Worm (Caenorhabditis elegans): ENCODE results near the gene C25H3.17.

Gene C25H3.17

ce11 chrII:5669580-5669979, at the start of gene C25H3.17:
TSS of gene C25H3.17 (minus strand) at chrII:5669680.
- TF ChIP-seq ceh-82 (tag; optimal IDR thresholded peaks at IDR 0.05): no peak
- no peak for TF ChIP-seq nhr-25 (tag; optimal IDR thresholded peaks at IDR 0.05)
- TF ChIP-seq nhr-237 (tag; optimal IDR thresholded peaks at IDR 0.05): no peak
- no peak for TF ChIP-seq zag-1 (tag; optimal IDR thresholded peaks at IDR 0.05)
- TF ChIP-seq unc-39 (tag; optimal IDR thresholded peaks at IDR 0.05): no peak
- no peak for TF ChIP-seq elt-2 (tag; optimal IDR thresholded peaks at IDR 0.05)
- no peak for TF ChIP-seq lin-39 (tag; optimal IDR thresholded peaks at IDR 0.05)
- TF ChIP-seq ZK546.5 (tag; optimal IDR thresholded peaks at IDR 0.05): no peak
- TF ChIP-seq unc-62 (GFP tag; optimal IDR thresholded peaks at IDR 0.05): no peak
- no peak for TF ChIP-seq ztf-4 (tag; optimal IDR thresholded peaks at IDR 0.05)
- no peak for TF ChIP-seq elt-1 (tag; optimal IDR thresholded peaks at IDR 0.05)
- TF ChIP-seq pqm-1 (tag; optimal IDR thresholded peaks at IDR 0.05): no peak
- no peak for TF ChIP-seq fkh-2 (tag; optimal IDR thresholded peaks at IDR 0.05)
- TF ChIP-seq ceh-16 (tag; optimal IDR thresholded peaks at IDR 0.05): no peak
- TF ChIP-seq aly-2 (tag; optimal IDR thresholded peaks at IDR 0.05): no peak
- no peak for TF ChIP-seq skn-1 (tag; optimal IDR thresholded peaks at IDR 0.05)
- no peak for TF ChIP-seq nhr-23 (tag; optimal IDR thresholded peaks at IDR 0.05)
- TF ChIP-seq ama-1 (optimal IDR thresholded peaks at IDR 0.05): no peak
- TF ChIP-seq nhr-67 (tag; optimal IDR thresholded peaks at IDR 0.05): no peak

ce11 chrII:5717831-5718230, 48.4 kb upstream of the C25H3.17 start, which contains the start of gene zipt-3:
TSS of gene zipt-3 (plus strand) at chrII:5718131.
- TF ChIP-seq nhr-12 (tag; optimal IDR thresholded peaks at IDR 0.05) (no peak), nhr-77 (tag; optimal IDR thresholded peaks at IDR 0.05) (no peak), nhr-76 (tag; optimal IDR thresholded peaks at IDR 0.05) (no peak)

ce11 chrII:5715745-5716357, 46.4 kb upstream of the C25H3.17 start, which contains the start of the genes C18A3.10 and C18A3.3:
TSS of gene C18A3.10 (minus strand) at chrII:5715845.
TSS of gene C18A3.3 (plus strand) at chrII:5716307.
- no peak for TF ChIP-seq nfya-1 (tag; optimal IDR thresholded peaks at IDR 0.05; ENCODE audit: insufficient read depth)
- no peak for TF ChIP-seq mdl-1 (tag; optimal IDR thresholded peaks at IDR 0.05)
- TF ChIP-seq ztf-11 (tag; optimal IDR thresholded peaks at IDR 0.05): no peak
- no peak for TF ChIP-seq tbx-2 (tag; optimal IDR thresholded peaks at IDR 0.05)
- no peak for TF ChIP-seq daf-12 (tag; optimal IDR thresholded peaks at IDR 0.05)
- no peak for TF ChIP-seq skn-1 (tag; optimal IDR thresholded peaks at IDR 0.05)
- TF ChIP-seq unc-39 (tag; optimal IDR thresholded peaks at IDR 0.05): no peak
- TF ChIP-seq nhr-76 (tag; optimal IDR thresholded peaks at IDR 0.05): no peak
- no peak for TF ChIP-seq nhr-67 (tag; optimal IDR thresholded peaks at IDR 0.05)
- no peak for TF ChIP-seq jun-1 (tag; optimal IDR thresholded peaks at IDR 0.05)
- no peak for TF ChIP-seq ceh-82 (tag; optimal IDR thresholded peaks at IDR 0.05)
- no peak for TF ChIP-seq nhr-77 (tag; optimal IDR thresholded peaks at IDR 0.05)
- no peak for TF ChIP-seq egl-27 (tag; optimal IDR thresholded peaks at IDR 0.05)

ce11 chrII:5714807-5715206, 45.3 kb upstream of the C25H3.17 start, which contains the start of the genes tiar-1 and lelo-4:
TSS of gene tiar-1 (minus strand) at chrII:5714823.
TSS of gene lelo-4 (plus strand) at chrII:5714924.
- TF ChIP-seq hmg-11 (tag; optimal IDR thresholded peaks at IDR 0.05) (peak; percentile 47), ceh-82 (tag; optimal IDR thresholded peaks at IDR 0.05) (no peak), lin-15B (tag; optimal IDR thresholded peaks at IDR 0.05) (peak; percentile 86), ZK546.5 (tag; optimal IDR thresholded peaks at IDR 0.05) (peak; percentile 61), unc-62 (GFP tag; optimal IDR thresholded peaks at IDR 0.05) (no peak), jun-1 (tag; optimal IDR thresholded peaks at IDR 0.05) (no peak), egl-27 (tag; optimal IDR thresholded peaks at IDR 0.05) (no peak), ceh-16 (tag; optimal IDR thresholded peaks at IDR 0.05) (no peak), unc-39 (tag; optimal IDR thresholded peaks at IDR 0.05) (no peak), nhr-237 (tag; optimal IDR thresholded peaks at IDR 0.05) (no peak), fkh-10 (GFP tag; optimal IDR thresholded peaks at IDR 0.05) (no peak), daf-12 (tag; optimal IDR thresholded peaks at IDR 0.05) (no peak), lsy-12 (tag; optimal IDR thresholded peaks at IDR 0.05) (no peak), skn-1 (tag; optimal IDR thresholded peaks at IDR 0.05) (peak; percentile 12), pha-4 (tag; optimal IDR thresholded peaks at IDR 0.05) (peak; percentile 78), nhr-23 (tag; optimal IDR thresholded peaks at IDR 0.05) (peak; percentile 66), nhr-25 (tag; optimal IDR thresholded peaks at IDR 0.05) (peak; percentile 76), zag-1 (tag; optimal IDR thresholded peaks at IDR 0.05) (no peak), pqm-1 (tag; optimal IDR thresholded peaks at IDR 0.05) (no peak), R02D3.7 (tag; optimal IDR thresholded peaks at IDR 0.05) (no peak), ama-1 (optimal IDR thresholded peaks at IDR 0.05) (peak; percentile 61), lin-39 (tag; optimal IDR thresholded peaks at IDR 0.05) (peak; percentile 48), nfya-1 (tag; optimal IDR thresholded peaks at IDR 0.05; ENCODE audit: insufficient read depth) (peak; percentile 78), snpc-4 (tag; optimal IDR thresholded peaks at IDR 0.05) (peak; percentile 84), elt-2 (tag; optimal IDR thresholded peaks at IDR 0.05) (peak; percentile 76), ceh-9 (tag; optimal IDR thresholded peaks at IDR 0.05) (no peak), nhr-43 (tag; optimal IDR thresholded peaks at IDR 0.05; ENCODE audit: poor library complexity, severe bottlenecking) (peak; percentile 26), tbx-2 (tag; optimal IDR thresholded peaks at IDR 0.05) (no peak)
